Worm (Caenorhabditis elegans): Measurements from ENCODE around the gene oac-39.

The oac-39 gene

DNA sequence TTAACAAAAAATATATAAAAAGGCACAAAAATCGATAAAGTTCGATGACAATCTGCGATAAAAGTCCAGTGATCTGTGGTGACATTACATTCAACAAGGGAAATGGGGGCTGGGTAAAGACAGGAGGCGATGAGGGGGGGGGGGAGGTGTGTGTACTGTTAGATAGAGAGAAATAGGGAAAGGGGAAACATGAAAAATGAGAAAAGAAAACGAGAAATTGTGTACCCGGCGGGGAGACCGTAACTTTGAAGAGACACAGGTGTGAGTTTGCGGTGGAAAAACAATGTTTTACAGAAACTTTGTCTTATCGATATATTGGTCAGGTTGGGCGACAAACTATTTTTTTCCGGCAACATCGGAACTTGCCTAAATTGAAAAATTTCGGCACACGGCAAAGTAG is 8.8 kb upstream of the oac-39 start:
- TF ChIP-seq jun-1 (tag; optimal IDR thresholded peaks at IDR 0.05) (no peak), ztf-4 (tag; optimal IDR thresholded peaks at IDR 0.05) (no peak), nhr-12 (tag; optimal IDR thresholded peaks at IDR 0.05) (no peak), zag-1 (tag; optimal IDR thresholded peaks at IDR 0.05) (no peak), hmg-11 (tag; optimal IDR thresholded peaks at IDR 0.05) (peak; percentile 4), pha-4 (tag; optimal IDR thresholded peaks at IDR 0.05) (peak; percentile 53), nhr-23 (tag; optimal IDR thresholded peaks at IDR 0.05) (no peak), fkh-10 (GFP tag; optimal IDR thresholded peaks at IDR 0.05) (no peak), nfya-1 (tag; optimal IDR thresholded peaks at IDR 0.05; ENCODE audit: insufficient read depth) (no peak), nhr-67 (tag; optimal IDR thresholded peaks at IDR 0.05) (no peak)

DNA sequence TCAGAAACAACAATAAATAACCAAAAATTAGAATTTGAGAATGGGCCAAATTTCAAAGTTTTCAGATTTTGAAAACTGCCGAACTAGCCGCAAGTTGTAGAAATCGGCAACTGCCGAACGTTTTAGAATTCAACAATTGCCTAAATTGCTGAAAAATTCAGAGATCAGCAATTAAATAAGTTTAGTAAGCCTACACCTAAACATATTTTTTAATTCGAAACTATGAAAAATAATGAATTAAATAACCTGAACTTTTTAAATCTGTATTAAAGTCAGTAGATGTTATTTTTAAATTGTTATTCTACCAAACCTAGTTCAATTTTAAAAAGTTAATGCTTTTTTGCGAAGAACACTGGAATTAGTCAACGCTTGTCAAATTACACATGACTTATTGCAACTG is 7.2 kb upstream of the oac-39 start, which contains the start of gene nhr-204:
nhr-204 (minus strand) TSS at position 101 of the 400 bp plus-strand sequence.
- TF ChIP-seq nhr-25 (tag; optimal IDR thresholded peaks at IDR 0.05) (no peak), elt-1 (tag; optimal IDR thresholded peaks at IDR 0.05) (no peak), lsy-12 (tag; optimal IDR thresholded peaks at IDR 0.05) (no peak), nhr-43 (tag; optimal IDR thresholded peaks at IDR 0.05; ENCODE audit: poor library complexity, severe bottlenecking) (no peak), nhr-28 (tag; optimal IDR thresholded peaks at IDR 0.05) (no peak), nhr-67 (tag; optimal IDR thresholded peaks at IDR 0.05) (no peak), lin-15B (tag; optimal IDR thresholded peaks at IDR 0.05) (no peak)

DNA sequence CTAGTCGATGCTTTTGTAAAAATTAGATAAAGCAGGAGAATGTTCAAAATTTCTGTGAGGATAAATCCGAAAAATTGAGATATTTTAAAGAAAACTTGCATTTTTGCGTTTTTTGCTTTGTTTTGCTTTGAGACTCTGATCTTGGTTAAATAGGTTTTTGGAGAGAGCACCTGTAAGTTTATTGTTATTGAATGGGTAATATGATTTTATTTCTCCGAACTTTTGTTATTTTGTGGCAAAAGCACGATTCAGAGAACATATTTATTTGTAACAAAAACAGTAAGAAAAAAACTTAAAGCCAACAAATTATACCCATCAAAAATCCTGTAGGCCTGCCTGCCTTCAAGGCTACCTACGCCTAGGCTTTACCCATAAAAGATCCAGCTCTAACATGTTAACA is 3.0 kb upstream of the oac-39 start, which contains the start of gene str-121:
str-121 (minus strand) TSS at position 101 of the 400 bp plus-strand sequence.
- no peak for TF ChIP-seq nhr-23 (tag; optimal IDR thresholded peaks at IDR 0.05)
- no peak for TF ChIP-seq ceh-28 (tag; optimal IDR thresholded peaks at IDR 0.05)
- TF ChIP-seq skn-1 (tag; optimal IDR thresholded peaks at IDR 0.05) = no peak
- no peak for TF ChIP-seq nfya-1 (tag; optimal IDR thresholded peaks at IDR 0.05; ENCODE audit: insufficient read depth)
- no peak for TF ChIP-seq unc-39 (tag; optimal IDR thresholded peaks at IDR 0.05)
- TF ChIP-seq ztf-11 (tag; optimal IDR thresholded peaks at IDR 0.05) = no peak
- TF ChIP-seq ztf-4 (tag; optimal IDR thresholded peaks at IDR 0.05) = no peak
- TF ChIP-seq nhr-76 (tag; optimal IDR thresholded peaks at IDR 0.05) = no peak
- TF ChIP-seq ama-1 (optimal IDR thresholded peaks at IDR 0.05) = no peak
- no peak for TF ChIP-seq egl-27 (tag; optimal IDR thresholded peaks at IDR 0.05)
- TF ChIP-seq nhr-43 (tag; optimal IDR thresholded peaks at IDR 0.05; ENCODE audit: poor library complexity, severe bottlenecking) = no peak
- TF ChIP-seq lsy-12 (tag; optimal IDR thresholded peaks at IDR 0.05) = no peak
- TF ChIP-seq snpc-4 (tag; optimal IDR thresholded peaks at IDR 0.05) = no peak
- no peak for TF ChIP-seq nhr-25 (tag; optimal IDR thresholded peaks at IDR 0.05)

DNA sequence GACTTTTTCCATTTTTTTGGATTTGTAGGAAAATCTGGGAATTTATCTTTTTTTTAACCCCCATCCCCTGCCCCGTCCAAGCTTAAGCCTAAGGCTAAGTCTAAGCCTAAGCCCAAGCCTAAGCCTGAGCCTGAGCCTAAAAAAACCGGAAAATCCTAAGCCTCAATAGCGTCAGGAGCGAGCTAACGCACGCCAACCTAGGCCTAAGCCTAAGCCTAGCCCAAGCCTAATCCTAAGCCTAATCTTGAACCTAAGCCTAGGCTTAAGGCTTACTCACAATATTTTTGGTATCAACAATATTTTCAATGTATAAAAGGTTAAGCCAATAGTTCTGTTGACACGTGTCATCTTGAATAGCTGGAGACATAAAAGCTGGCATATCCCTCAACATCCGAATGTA is 2.9 kb downstream of the oac-39 start:
- TF ChIP-seq fkh-10 (GFP tag; optimal IDR thresholded peaks at IDR 0.05) (no peak), ceh-16 (tag; optimal IDR thresholded peaks at IDR 0.05) (no peak), hmg-11 (tag; optimal IDR thresholded peaks at IDR 0.05) (no peak), mdl-1 (tag; optimal IDR thresholded peaks at IDR 0.05) (no peak), ztf-11 (tag; optimal IDR thresholded peaks at IDR 0.05) (no peak), unc-62 (GFP tag; optimal IDR thresholded peaks at IDR 0.05) (no peak), elt-1 (tag; optimal IDR thresholded peaks at IDR 0.05) (no peak), skn-1 (tag; optimal IDR thresholded peaks at IDR 0.05) (no peak), fkh-2 (tag; optimal IDR thresholded peaks at IDR 0.05) (no peak), nhr-25 (tag; optimal IDR thresholded peaks at IDR 0.05) (no peak), tbx-2 (tag; optimal IDR thresholded peaks at IDR 0.05) (no peak), egl-5 (tag; optimal IDR thresholded peaks at IDR 0.05) (no peak), pha-4 (tag; optimal IDR thresholded peaks at IDR 0.05) (no peak), nhr-12 (tag; optimal IDR thresholded peaks at IDR 0.05) (no peak), nhr-77 (tag; optimal IDR thresholded peaks at IDR 0.05) (no peak), ztf-4 (tag; optimal IDR thresholded peaks at IDR 0.05) (no peak), zag-1 (tag; optimal IDR thresholded peaks at IDR 0.05) (no peak)

DNA sequence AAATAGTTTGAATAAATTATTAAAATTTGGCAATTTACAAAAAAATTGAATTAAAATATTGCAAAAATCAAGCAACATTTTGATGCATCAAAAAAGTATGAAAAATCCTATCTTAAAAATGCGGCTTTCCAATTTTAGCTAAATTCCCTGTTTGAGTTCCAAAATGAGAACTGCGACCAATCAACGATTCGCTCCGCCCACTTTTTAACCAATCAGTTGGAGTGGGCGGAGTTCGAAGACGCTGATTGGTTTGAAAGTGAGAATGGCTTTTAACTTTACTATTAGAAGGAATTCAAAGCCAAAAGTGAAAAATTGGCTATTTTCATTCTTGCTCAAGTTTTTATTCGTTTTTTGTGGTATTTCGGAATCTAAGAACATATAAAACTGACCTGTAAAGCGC is 4.0 kb downstream of the oac-39 start:
- TF ChIP-seq mdl-1 (tag; optimal IDR thresholded peaks at IDR 0.05) = no peak
- TF ChIP-seq ztf-11 (tag; optimal IDR thresholded peaks at IDR 0.05) = no peak
- peak; percentile 81 for TF ChIP-seq nfya-1 (tag; optimal IDR thresholded peaks at IDR 0.05; ENCODE audit: insufficient read depth)
- no peak for TF ChIP-seq R02D3.7 (tag; optimal IDR thresholded peaks at IDR 0.05)
- no peak for TF ChIP-seq snpc-4 (tag; optimal IDR thresholded peaks at IDR 0.05)
- no peak for TF ChIP-seq tbx-2 (tag; optimal IDR thresholded peaks at IDR 0.05)

DNA sequence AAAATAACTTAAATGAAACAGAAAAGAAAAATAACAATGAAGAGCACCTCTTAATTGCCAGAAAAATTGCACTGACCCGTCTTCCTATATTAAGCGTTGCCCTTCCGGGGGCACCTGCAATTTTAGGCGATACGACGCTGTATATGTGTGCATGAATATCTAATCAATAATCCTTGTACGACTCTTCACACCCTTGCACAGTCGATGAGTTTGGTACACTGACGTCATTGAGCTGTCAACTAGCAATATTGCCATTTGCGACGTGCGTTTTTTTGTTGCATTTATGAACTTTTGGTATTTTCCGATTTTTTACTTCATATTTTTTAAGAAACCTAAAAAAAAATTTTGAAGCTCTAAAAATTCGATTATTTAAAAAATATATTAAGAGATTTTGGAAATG is 5.5 kb downstream of the oac-39 start, which contains the start of gene kin-34:
kin-34 (minus strand) TSS at position 101 of the 400 bp plus-strand sequence.
- TF ChIP-seq nfya-1 (tag; optimal IDR thresholded peaks at IDR 0.05; ENCODE audit: insufficient read depth) (no peak), fos-1 (tag; optimal IDR thresholded peaks at IDR 0.05) (no peak)

Measured in whole organism, L3 larva.